Worm (Caenorhabditis elegans) whole organism, late embryonic: ENCODE data around the gene T12C9.7.

Experiments
- T23F11.4 ChIP-seq: fragments of 200-800 bp; sonication (Bioruptor generic); optimal IDR thresholded peaks from 2 replicates; lab custom pipeline; 2018; ENCODE audit warnings: mild to moderate bottlenecking, missing genetic modification characterization, missing compliant biosample characterization
- ama-1 ChIP-seq: fragments of 150-350 bp; optimal IDR thresholded peaks from 2 replicates; lab custom pipeline; 2014
- dmd-4 ChIP-seq: sonication (generic microtip); optimal IDR thresholded peaks from 2 replicates; lab custom pipeline; 2016; ENCODE audit warnings: borderline replicate concordance, missing genetic modification characterization, missing compliant biosample characterization
- gmeb-2 ChIP-seq: sonication (generic microtip); optimal IDR thresholded peaks from 2 replicates; lab custom pipeline; 2016; ENCODE audit warnings: missing genetic modification characterization, inconsistent platforms, missing compliant biosample characterization
- npax-4 ChIP-seq: sonication (generic microtip); optimal IDR thresholded peaks from 2 replicates; lab custom pipeline; 2016; ENCODE audit warnings: missing genetic modification characterization, missing compliant biosample characterization
- pqm-1 ChIP-seq: sonication (generic microtip); optimal IDR thresholded peaks from 2 replicates; lab custom pipeline; 2016; ENCODE audit warnings: missing genetic modification characterization, missing compliant biosample characterization
- ttx-3 ChIP-seq: sonication (generic microtip); optimal IDR thresholded peaks from 2 replicates; lab custom pipeline; 2016; ENCODE audit warnings: missing genetic modification reagents, missing genetic modification characterization, missing compliant biosample characterization
- zip-5 ChIP-seq: sonication (generic microtip); optimal IDR thresholded peaks from 2 replicates; lab custom pipeline; 2016; ENCODE audit warnings: missing genetic modification characterization, missing compliant biosample characterization

ce11 chrII:4434278-4434677 is 26.5 kb downstream of the T12C9.7 start:
- no peak for TF ChIP-seq npax-4 (tag; lab: Kevin White, UChicago)
- TF ChIP-seq ttx-3 (tag; lab: Kevin White, UChicago), result no peak
- TF ChIP-seq ama-1, result no peak
- TF ChIP-seq zip-5 (tag; lab: Kevin White, UChicago), result no peak
- no peak for TF ChIP-seq pqm-1 (tag; lab: Kevin White, UChicago)
- TF ChIP-seq T23F11.4 (GFP tag; lab: Kevin White, UChicago), result no peak
- no peak for TF ChIP-seq gmeb-2
- TF ChIP-seq dmd-4 (tag; lab: Kevin White, UChicago), result no peak
